Worm (Caenorhabditis elegans): ENCODE results near the gene T05A8.2.

DNA sequence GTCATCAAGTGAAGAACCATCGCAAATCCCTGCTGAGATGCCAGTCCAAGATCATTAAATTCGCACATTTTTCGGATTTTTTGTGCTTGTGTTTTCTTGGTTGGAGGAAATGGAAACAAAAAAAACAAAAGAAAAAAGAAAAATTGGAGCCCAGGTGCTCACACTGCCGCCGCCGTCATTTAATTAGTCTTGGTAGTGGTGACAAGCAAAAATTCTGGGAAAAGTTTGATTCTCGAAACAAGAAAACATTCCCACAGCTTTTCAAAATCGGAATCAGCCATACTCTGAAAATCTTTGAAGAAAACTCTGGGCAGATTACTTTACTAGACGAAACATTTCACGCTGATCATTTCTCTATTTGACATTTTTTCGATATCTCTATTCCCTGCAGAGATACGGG is 5.6 kb downstream of the T05A8.2 start, which contains the start of gene srh-128:
- TF ChIP-seq elt-3 (tag; optimal IDR thresholded peaks at IDR 0.05) (no peak), skn-1 (tag; optimal IDR thresholded peaks at IDR 0.05) (no peak), lin-15B (tag; optimal IDR thresholded peaks at IDR 0.05) (no peak), unc-62 (GFP tag; optimal IDR thresholded peaks at IDR 0.05) (no peak), nhr-12 (tag; optimal IDR thresholded peaks at IDR 0.05) (no peak), pqm-1 (tag; optimal IDR thresholded peaks at IDR 0.05) (no peak), fos-1 (tag; optimal IDR thresholded peaks at IDR 0.05) (no peak), nhr-77 (tag; optimal IDR thresholded peaks at IDR 0.05) (no peak), egl-13 (tag; optimal IDR thresholded peaks at IDR 0.05) (no peak)

Measured in whole organism, L1 larva.